Worm (Caenorhabditis elegans) whole organism, mixed stage, embryonic: ENCODE measurements around the gene soc-2.
"Not testable (repeated sequence)": the region's sequence is repeated elsewhere in the genome, so short reads cannot be mapped to it uniquely, and the experiment has no call there.

Experiments
- M03D4.4 ChIP-seq: sonication (generic microtip); optimal IDR thresholded peaks from 2 replicates; lab custom pipeline; 2017; ENCODE audit warnings: mild to moderate bottlenecking, missing genetic modification characterization, missing compliant biosample characterization
- bed-3 ChIP-seq: fragments of 200-800 bp; sonication (Bioruptor generic); optimal IDR thresholded peaks from 3 replicates; lab custom pipeline; 2018; ENCODE audit warnings: mild to moderate bottlenecking, missing genetic modification characterization, moderate library complexity, missing compliant biosample characterization
- ceh-39 ChIP-seq: fragments of 150-350 bp; optimal IDR thresholded peaks from 2 replicates; lab custom pipeline; 2014; ENCODE audit warnings: missing biosample characterization, missing genetic modification characterization
- ceh-43 ChIP-seq: fragments of 200-800 bp; sonication (Bioruptor generic); optimal IDR thresholded peaks from 2 replicates; lab custom pipeline; 2018; ENCODE audit warnings: mild to moderate bottlenecking, missing genetic modification characterization, moderate library complexity, missing compliant biosample characterization
- ces-1 ChIP-seq: fragments of 150-350 bp; optimal IDR thresholded peaks from 2 replicates; lab custom pipeline; 2014; ENCODE audit warnings: missing biosample characterization, missing genetic modification reagents, missing genetic modification characterization
- cnd-1 ChIP-seq: fragments of 200-800 bp; sonication (Bioruptor generic); optimal IDR thresholded peaks from 2 replicates; lab custom pipeline; 2018; ENCODE audit warnings: mild to moderate bottlenecking, missing genetic modification characterization, missing compliant biosample characterization
- drap-1 ChIP-seq: fragments of 200-800 bp; sonication (Bioruptor generic); optimal IDR thresholded peaks from 3 replicates; lab custom pipeline; 2018; ENCODE audit warnings: mild to moderate bottlenecking, missing genetic modification characterization, missing compliant biosample characterization
- elt-1 ChIP-seq: sonication (generic microtip); optimal IDR thresholded peaks from 2 replicates; lab custom pipeline; 2017; ENCODE audit warnings: missing genetic modification characterization, mild to moderate bottlenecking, missing compliant biosample characterization, antibody characterized with exemption, moderate library complexity, borderline replicate concordance; ENCODE audit not compliant: insufficient read depth
- elt-3 ChIP-seq: fragments of 150-350 bp; optimal IDR thresholded peaks from 2 replicates; lab custom pipeline; 2014; ENCODE audit warnings: missing biosample characterization, missing genetic modification characterization
- ham-2 ChIP-seq: fragments of 200-800 bp; sonication (Bioruptor generic); optimal IDR thresholded peaks from 2 replicates; lab custom pipeline; 2018; ENCODE audit warnings: mild to moderate bottlenecking, missing genetic modification characterization, missing compliant biosample characterization
- hlh-1 ChIP-seq: fragments of 150-350 bp; optimal IDR thresholded peaks from 2 replicates; lab custom pipeline; 2014; ENCODE audit warnings: missing biosample characterization, missing genetic modification reagents, missing genetic modification characterization
- lin-13 ChIP-seq: fragments of 150-350 bp; optimal IDR thresholded peaks from 2 replicates; lab custom pipeline; 2014; ENCODE audit warnings: missing biosample characterization, missing genetic modification characterization
- lsy-2 ChIP-seq: fragments of 150-350 bp; optimal IDR thresholded peaks from 2 replicates; lab custom pipeline; 2014; ENCODE audit warnings: missing biosample characterization, missing genetic modification characterization
- mab-5 ChIP-seq: fragments of 150-350 bp; optimal IDR thresholded peaks from 2 replicates; lab custom pipeline; 2014; ENCODE audit warnings: missing biosample characterization, missing genetic modification characterization
- mep-1 ChIP-seq: fragments of 150-350 bp; optimal IDR thresholded peaks from 2 replicates; lab custom pipeline; 2017; ENCODE audit warnings: missing biosample characterization, missing genetic modification reagents, missing genetic modification characterization, inconsistent platforms
- mls-2 ChIP-seq: sonication (generic microtip); optimal IDR thresholded peaks from 2 replicates; lab custom pipeline; 2016; ENCODE audit warnings: mild to moderate bottlenecking, missing genetic modification characterization, moderate library complexity, missing compliant biosample characterization
- nhr-12 ChIP-seq: fragments of 150-350 bp; optimal IDR thresholded peaks from 2 replicates; lab custom pipeline; 2014; ENCODE audit warnings: missing biosample characterization, missing genetic modification characterization
- nhr-2 ChIP-seq: fragments of 150-350 bp; optimal IDR thresholded peaks from 2 replicates; lab custom pipeline; 2014; ENCODE audit warnings: missing biosample characterization, missing genetic modification characterization
- nhr-237 ChIP-seq: fragments of 150-350 bp; optimal IDR thresholded peaks from 2 replicates; lab custom pipeline; 2014; ENCODE audit warnings: missing biosample characterization, missing genetic modification characterization
- nhr-28 ChIP-seq: fragments of 150-350 bp; optimal IDR thresholded peaks from 2 replicates; lab custom pipeline; 2014; ENCODE audit warnings: missing biosample characterization, missing genetic modification characterization
- nhr-76 ChIP-seq: sonication (generic microtip); optimal IDR thresholded peaks from 2 replicates; lab custom pipeline; 2017; ENCODE audit warnings: missing biosample characterization, missing genetic modification characterization
- pha-4 ChIP-seq: fragments of 150-350 bp; optimal IDR thresholded peaks from 2 replicates; lab custom pipeline; 2018; ENCODE audit warnings: missing biosample characterization, missing genetic modification reagents, missing genetic modification characterization
- sem-2 ChIP-seq: fragments of 200-800 bp; sonication (Bioruptor generic); optimal IDR thresholded peaks from 2 replicates; lab custom pipeline; 2018; ENCODE audit warnings: mild to moderate bottlenecking, missing genetic modification characterization, missing compliant biosample characterization
- sptf-1 ChIP-seq: sonication (generic microtip); optimal IDR thresholded peaks from 2 replicates; lab custom pipeline; 2017; ENCODE audit warnings: mild to moderate bottlenecking, missing genetic modification characterization, moderate library complexity, missing compliant biosample characterization
- tbx-8 ChIP-seq: fragments of 200-800 bp; sonication (Bioruptor generic); optimal IDR thresholded peaks from 2 replicates; lab custom pipeline; 2018; ENCODE audit warnings: mild to moderate bottlenecking, missing genetic modification characterization, moderate library complexity, missing compliant biosample characterization
- unc-120 ChIP-seq: sonication (generic microtip); optimal IDR thresholded peaks from 2 replicates; lab custom pipeline; 2017; ENCODE audit warnings: missing genetic modification characterization, missing compliant biosample characterization; ENCODE audit not compliant: poor library complexity, severe bottlenecking
- unc-39 ChIP-seq: fragments of 150-350 bp; optimal IDR thresholded peaks from 2 replicates; lab custom pipeline; 2014; ENCODE audit warnings: missing biosample characterization, missing genetic modification characterization
- zip-8 ChIP-seq: fragments of 150-350 bp; optimal IDR thresholded peaks from 2 replicates; lab custom pipeline; 2014; ENCODE audit warnings: missing biosample characterization, missing genetic modification characterization
- ztf-11 ChIP-seq: fragments of 150-350 bp; optimal IDR thresholded peaks from 2 replicates; lab custom pipeline; 2014; ENCODE audit warnings: missing biosample characterization, missing genetic modification characterization

Gene soc-2

DNA sequence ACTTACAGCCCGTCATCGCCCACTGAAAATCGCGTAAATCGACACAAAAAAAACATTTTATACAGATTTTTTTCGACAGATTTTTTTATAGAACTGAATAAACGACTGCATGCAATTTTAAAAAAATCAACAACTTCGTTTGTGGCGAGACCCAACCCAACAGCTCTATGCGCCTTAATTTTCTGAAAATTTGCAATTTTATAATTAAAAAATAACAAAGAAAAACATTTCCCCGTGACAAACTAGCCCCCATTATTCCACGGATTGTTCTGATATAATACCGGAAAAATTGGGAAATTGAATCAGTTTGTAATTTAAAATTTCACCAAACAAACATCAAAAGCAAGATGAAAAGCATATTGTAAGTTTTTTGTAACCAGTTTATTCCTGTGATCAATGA is 13.7 kb upstream of the soc-2 start, which contains the start of gene ptp-5.1:
Gene ptp-5.1 (plus strand): TSS at position 301 of the 400 bp plus-strand sequence.
- TF ChIP-seq mep-1 (tag; lab: Kevin White, UChicago) (no peak), tbx-8 (GFP tag; lab: Kevin White, UChicago) (no peak), hlh-1 (no peak), nhr-2 (tag; lab: Kevin White, UChicago) (no peak), mls-2 (tag; lab: Kevin White, UChicago) (no peak), bed-3 (no peak), cnd-1 (tag; lab: Kevin White, UChicago) (no peak)
- TF ChIP-seq, all 35 proteins: peak for 0

DNA sequence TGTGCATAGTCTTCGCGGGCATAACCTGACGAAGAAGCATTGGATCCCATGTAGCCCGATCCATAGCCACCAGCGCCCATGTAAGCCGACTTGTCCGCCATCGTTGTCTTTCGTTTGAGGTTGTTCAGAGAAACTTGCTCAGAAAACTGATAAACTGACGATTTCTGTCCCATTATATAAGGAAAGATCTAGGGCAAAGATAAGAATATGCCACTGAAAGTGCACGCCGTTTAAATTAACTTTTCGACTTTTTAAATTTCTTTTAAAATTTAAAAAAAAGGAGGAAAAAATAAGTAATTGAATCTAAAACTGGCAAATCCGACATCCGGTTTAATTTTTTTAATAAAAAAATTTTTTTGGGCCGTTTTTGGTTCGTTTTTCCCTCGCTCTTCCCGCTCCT is 13.3 kb upstream of the soc-2 start, which contains the start of gene nspd-6:
Gene nspd-6 (minus strand): TSS at position 101 of the 400 bp plus-strand sequence.
- not testable (repeated sequence) for TF ChIP-seq mls-2 (tag; lab: Kevin White, UChicago); lin-13 (tag; lab: Kevin White, UChicago); bed-3

DNA sequence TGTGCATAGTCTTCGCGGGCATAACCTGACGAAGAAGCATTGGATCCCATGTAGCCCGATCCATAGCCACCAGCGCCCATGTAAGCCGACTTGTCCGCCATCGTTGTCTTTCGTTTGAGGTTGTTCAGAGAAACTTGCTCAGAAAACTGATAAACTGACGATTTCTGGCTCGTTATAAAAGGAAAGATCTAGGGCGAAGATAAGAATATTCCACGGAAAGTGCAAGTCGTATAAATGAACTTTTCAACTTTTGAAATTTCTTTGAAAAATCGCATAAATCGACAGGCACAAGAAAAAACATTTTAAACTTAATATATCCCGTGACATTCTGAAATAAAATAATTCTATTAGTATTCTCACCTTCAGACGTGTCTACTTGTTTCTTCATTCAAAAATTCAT is 10.7 kb upstream of the soc-2 start, which contains the start of the genes nspd-3 and C24D10.2:
Gene nspd-3 (minus strand): TSS at position 101 of the 400 bp plus-strand sequence.
Gene C24D10.2 (plus strand): TSS at position 399 of the 400 bp plus-strand sequence.
- not testable (repeated sequence) for TF ChIP-seq tbx-8 (GFP tag; lab: Kevin White, UChicago); nhr-12 (tag; lab: Kevin White, UChicago); ceh-39

DNA sequence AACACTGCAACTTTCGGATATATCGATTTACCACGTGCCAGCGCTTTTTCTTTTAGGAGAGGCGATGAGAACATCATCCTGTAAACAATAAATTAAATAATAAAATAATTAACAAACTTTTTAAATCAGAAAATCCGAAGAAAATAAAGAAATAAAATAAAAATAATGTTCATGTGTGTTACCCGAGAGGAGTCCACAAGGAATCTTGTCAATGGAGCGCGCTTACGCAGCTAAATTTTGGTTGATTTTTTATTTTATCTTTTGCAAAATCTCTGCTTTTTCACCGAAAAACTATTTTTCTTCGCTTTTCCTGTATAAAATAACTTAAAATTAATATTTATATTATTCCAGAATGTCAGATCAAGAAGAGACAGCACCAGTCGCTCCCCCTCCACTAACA is 7.9 kb upstream of the soc-2 start, which contains the start of the genes C24D10.6 and C24D10.4:
Gene C24D10.6 (minus strand): TSS at position 78 of the 400 bp plus-strand sequence.
Gene C24D10.4 (plus strand): TSS at position 352 of the 400 bp plus-strand sequence.
- TF ChIP-seq ces-1 (GFP tag; lab: Kevin White, UChicago) (peak; percentile 22), mls-2 (tag; lab: Kevin White, UChicago) (no peak), elt-1 (tag; lab: Kevin White, UChicago) (peak; percentile 37), pha-4 (tag; lab: Kevin White, UChicago) (no peak), ceh-43 (GFP tag; lab: Kevin White, UChicago) (no peak), M03D4.4 (tag; lab: Kevin White, UChicago) (no peak)
- TF ChIP-seq, all 35 proteins: peak for 2

DNA sequence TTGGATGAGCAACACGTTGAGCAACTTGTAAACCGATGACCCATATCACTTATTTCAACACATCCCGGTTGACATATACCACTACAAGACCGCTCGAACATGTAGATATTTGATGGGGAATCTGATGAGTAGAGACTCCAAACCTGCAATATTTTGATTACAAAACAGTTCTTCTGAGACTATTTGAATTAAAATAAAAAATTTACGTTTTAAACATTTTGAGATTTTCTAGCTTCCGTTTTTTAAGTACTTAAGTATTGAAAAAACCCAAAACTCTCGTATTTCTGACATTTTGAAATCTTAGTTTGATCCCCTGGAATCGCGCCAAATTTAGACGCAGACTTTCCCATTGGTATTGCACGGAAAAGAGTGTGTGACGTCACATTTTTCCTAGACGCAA is 4.9 kb upstream of the soc-2 start, which contains the start of gene C24D10.49:
Gene C24D10.49 (minus strand): TSS at position 101 of the 400 bp plus-strand sequence.
- TF ChIP-seq nhr-237 (tag; lab: Kevin White, UChicago) (no peak), zip-8 (tag; lab: Kevin White, UChicago) (peak; percentile 58)

DNA sequence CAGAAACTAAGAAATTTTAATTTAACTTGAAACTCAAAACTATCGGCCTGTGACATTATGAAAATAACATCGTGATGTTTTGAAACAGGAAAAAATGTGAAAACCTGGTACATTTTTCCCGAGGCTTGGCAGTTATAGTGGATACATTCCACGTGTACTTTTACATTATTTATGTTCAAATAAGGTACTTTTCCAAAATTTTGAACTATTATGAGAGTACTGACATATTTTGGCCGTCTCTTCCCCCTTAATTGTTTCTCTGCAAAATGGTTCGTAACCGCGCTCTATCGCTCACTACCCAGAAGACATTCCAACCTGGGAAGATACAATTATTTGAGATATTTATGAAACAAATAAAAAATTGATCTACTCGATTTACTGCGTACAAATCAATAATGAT is 2.5 kb downstream of the soc-2 start, which contains the start of gene C24D10.5:
Gene C24D10.5 (plus strand): TSS at position 301 of the 400 bp plus-strand sequence.
- no peak for TF ChIP-seq mls-2 (tag; lab: Kevin White, UChicago)
- TF ChIP-seq unc-39 (tag; lab: Kevin White, UChicago): no peak
- no peak for TF ChIP-seq mep-1 (tag; lab: Kevin White, UChicago)
- no peak for TF ChIP-seq tbx-8 (GFP tag; lab: Kevin White, UChicago)
- TF ChIP-seq mab-5 (tag; lab: Kevin White, UChicago): no peak
- TF ChIP-seq sptf-1 (tag; lab: Kevin White, UChicago): no peak
- TF ChIP-seq sem-2 (GFP tag; lab: Kevin White, UChicago): no peak
- no peak for TF ChIP-seq nhr-76 (tag; lab: Kevin White, UChicago)
- no peak for TF ChIP-seq hlh-1
- no peak for TF ChIP-seq ceh-39
- TF ChIP-seq elt-3 (tag; lab: Kevin White, UChicago): no peak
- TF ChIP-seq M03D4.4 (tag; lab: Kevin White, UChicago): no peak

DNA sequence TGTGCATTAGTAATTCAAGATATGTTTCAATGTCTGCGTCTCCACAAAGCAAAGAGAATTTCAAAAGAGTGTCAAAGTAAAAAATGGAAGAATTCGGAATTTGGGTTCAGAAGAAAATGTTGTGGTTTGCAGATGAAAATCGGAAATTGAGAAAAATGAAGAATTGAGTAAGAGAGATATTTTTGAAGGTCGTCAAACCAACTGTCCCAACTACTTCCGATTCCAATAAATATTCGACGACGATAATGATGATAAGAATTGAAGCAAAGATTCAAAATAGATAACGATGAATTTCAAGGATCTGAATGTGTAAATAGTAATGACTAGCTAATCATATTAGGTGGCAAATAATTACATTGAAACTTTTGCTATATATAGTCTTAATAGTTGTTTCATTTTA is 12.3 kb downstream of the soc-2 start:
- no peak for TF ChIP-seq unc-120 (tag; lab: Kevin White, UChicago)
- TF ChIP-seq drap-1 (GFP tag; lab: Kevin White, UChicago): no peak
- TF ChIP-seq ceh-39: no peak
- TF ChIP-seq elt-3 (tag; lab: Kevin White, UChicago): no peak
- TF ChIP-seq ztf-11 (tag; lab: Kevin White, UChicago): no peak
- no peak for TF ChIP-seq tbx-8 (GFP tag; lab: Kevin White, UChicago)
- TF ChIP-seq ham-2 (GFP tag; lab: Kevin White, UChicago): no peak
- no peak for TF ChIP-seq mls-2 (tag; lab: Kevin White, UChicago)
- TF ChIP-seq hlh-1: no peak
- TF ChIP-seq pha-4 (tag; lab: Kevin White, UChicago): no peak
- TF ChIP-seq sem-2 (GFP tag; lab: Kevin White, UChicago): no peak
- no peak for TF ChIP-seq lsy-2 (tag; lab: Kevin White, UChicago)
- no peak for TF ChIP-seq nhr-28 (tag; lab: Kevin White, UChicago)
- TF ChIP-seq zip-8 (tag; lab: Kevin White, UChicago): no peak
- TF ChIP-seq lin-13 (tag; lab: Kevin White, UChicago): no peak
- no peak for TF ChIP-seq sptf-1 (tag; lab: Kevin White, UChicago)
